Worm (Caenorhabditis elegans) whole organism, midembryonic: ENCODE measurements around the gene mip-1.

ENCODE experiments used
- flt-1 ChIP-seq: fragments of 200-800 bp; sonication (Bioruptor generic); IDR thresholded peaks from 2 replicates; pipeline ENCODE4 v1.3.6; 2022; ENCODE audit warnings: missing genetic modification characterization, missing compliant biosample characterization
- med-1 ChIP-seq: sonication (generic microtip); optimal IDR thresholded peaks from 2 replicates; lab custom pipeline; 2017; ENCODE audit warnings: missing genetic modification characterization, mild to moderate bottlenecking, missing compliant biosample characterization, antibody characterized with exemption, missing genetic modification reagents; ENCODE audit not compliant: insufficient read depth
- ztf-29 ChIP-seq: fragments of 200-800 bp; sonication (Bioruptor generic); IDR thresholded peaks from 2 replicates; pipeline ENCODE4 v1.3.6; 2022; ENCODE audit warnings: missing genetic modification reagents, missing genetic modification characterization, missing compliant biosample characterization

DNA sequence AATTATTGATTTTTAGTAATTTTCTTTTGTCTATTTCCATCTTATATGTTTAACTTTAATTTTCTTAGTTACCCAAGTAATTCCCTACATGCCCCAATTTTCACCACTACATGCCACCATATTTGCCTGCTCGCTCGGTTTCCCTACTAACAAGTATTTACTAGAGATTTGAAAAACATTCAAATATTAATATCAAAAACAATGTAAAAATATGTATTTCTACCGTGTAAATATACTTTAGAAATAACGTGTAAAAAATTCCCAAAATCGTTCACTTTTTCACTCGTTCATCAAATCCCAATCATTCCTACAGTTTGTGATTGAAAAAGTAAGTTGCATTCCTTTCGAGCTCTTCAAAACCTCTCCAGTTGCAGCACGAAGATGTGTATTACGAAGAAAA is 33.7 kb downstream of the mip-1 start, which contains the start of gene F26A1.3:
- TF ChIP-seq flt-1: no peak
- no peak for TF ChIP-seq ztf-29 (GFP tag; lab: Robert Waterston, UW)
- TF ChIP-seq med-1 (GFP tag; lab: Kevin White, UChicago): no peak
